Fruit fly (Drosophila melanogaster): ENCODE results near the gene SrpRalpha.
"Not testable (repeated sequence)": the region's sequence is repeated elsewhere in the genome, so short reads cannot be mapped to it uniquely, and the experiment has no call there.

Gene SrpRalpha

DNA sequence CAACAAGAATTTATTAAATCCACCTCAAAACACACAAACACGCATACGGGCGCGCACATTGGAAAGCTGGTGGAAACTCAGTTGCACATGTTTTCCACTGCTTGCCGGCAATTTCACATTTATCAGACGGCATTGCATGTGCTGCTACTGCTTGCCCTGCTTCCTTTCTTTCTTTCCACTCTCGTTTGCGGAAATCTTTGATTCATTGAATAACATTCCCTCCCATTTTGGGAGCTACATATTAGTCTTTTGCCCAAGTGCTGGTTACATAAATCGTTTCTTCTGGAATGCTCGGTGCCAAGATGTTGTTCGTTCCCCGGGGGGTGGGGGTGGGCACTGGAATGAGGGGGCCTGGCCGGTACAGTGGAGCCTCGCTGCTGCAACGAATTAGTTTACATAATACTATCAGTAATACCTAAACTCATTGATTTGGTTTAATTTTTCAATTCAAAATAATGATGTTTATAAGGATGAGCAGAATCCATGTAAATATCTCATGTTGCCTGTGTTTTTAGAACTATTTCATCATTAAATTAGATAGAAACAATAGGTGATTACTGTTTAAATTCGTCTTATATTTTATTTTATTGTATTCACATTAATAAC lies 19.9 kb downstream of the SrpRalpha start:
- peak; percentile 40 to 49 for TF ChIP-seq CTCF (optimal IDR thresholded peaks at IDR 0.05)
- no peak for TF ChIP-seq CG8478 (optimal IDR thresholded peaks at IDR 0.05)

dm6 chrX:11108148-11108844 lies 20.6 kb downstream of the SrpRalpha start, which contains the start of gene Hsp60A:
Gene Hsp60A, plus strand, starts transcription at chrX:11108482.
- TF ChIP-seq CTCF (optimal IDR thresholded peaks at IDR 0.05) = no peak
- no peak for TF ChIP-seq CG8478 (optimal IDR thresholded peaks at IDR 0.05)

- not testable (repeated sequence) for TF ChIP-seq CG8478, CTCF (optimal IDR thresholded peaks at IDR 0.05)
Observed at dm6 chrX:11095973-11096372, 32.9 kb downstream of the SrpRalpha start, which contains the start of gene CG42249. Gene CG42249, plus strand, starts transcription at chrX:11096273.

- TF ChIP-seq CG8478 (optimal IDR thresholded peaks at IDR 0.05) (no peak), CTCF (optimal IDR thresholded peaks at IDR 0.05) (no peak)
Observed at dm6 chrX:11095276-11095675, 33.6 kb downstream of the SrpRalpha start.

DNA sequence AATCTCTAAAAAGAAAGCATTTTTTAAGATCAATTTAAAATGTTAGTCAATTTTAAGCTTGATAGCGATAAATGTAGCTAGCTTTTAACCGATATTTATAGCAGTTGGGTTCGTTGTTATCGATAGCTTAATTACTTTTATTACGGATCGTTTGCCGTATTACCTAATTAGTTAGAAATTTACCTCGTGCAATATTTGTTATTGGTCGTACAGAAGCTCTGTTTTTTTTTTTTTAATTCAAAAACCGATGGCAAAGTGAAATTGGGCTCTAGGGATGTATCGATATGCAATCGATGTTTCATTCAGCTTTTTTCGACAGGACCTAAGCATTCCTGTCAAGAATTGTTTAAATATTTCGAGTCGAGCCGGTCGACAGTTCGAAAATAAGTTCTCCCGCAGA lies 36.7 kb downstream of the SrpRalpha start, which contains the start of gene CG2061:
Gene CG2061, plus strand, starts transcription at position 292 of the 400 bp plus-strand sequence.
- TF ChIP-seq CTCF (optimal IDR thresholded peaks at IDR 0.05) = no peak
- no peak for TF ChIP-seq CG8478 (optimal IDR thresholded peaks at IDR 0.05)

- TF ChIP-seq CTCF (optimal IDR thresholded peaks at IDR 0.05) = no peak
- no peak for TF ChIP-seq CG8478 (optimal IDR thresholded peaks at IDR 0.05)
Observed at dm6 chrX:11090161-11090560, 38.7 kb downstream of the SrpRalpha start, which contains the start of gene CG2076. Gene CG2076, plus strand, starts transcription at chrX:11090210.

DNA sequence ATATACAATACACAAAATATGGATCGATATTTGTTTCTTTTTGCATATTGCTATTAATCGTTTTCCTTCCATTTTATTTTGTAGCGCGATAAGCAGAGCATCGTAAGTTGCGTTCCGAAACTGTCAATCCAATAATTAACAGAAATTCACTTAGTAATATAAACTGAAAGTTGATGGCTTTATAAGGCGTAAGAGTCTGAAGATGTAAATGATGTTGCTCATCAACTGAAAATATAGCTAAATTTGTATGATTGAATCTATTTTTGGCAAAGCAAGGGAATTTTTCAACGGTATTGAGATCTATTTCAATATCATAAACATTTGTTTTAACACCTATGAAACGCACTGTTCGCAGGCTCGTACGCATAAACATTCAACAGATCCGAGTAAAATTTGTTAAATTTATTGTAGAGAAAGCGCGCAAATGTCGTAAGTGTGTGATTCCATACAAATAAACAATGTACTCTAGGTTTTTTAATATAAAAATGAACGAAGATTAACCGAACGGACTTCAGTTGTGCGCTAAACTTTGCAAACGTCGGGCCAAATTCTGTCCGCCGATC lies 40.0 kb downstream of the SrpRalpha start, which contains the start of gene Vago:
Gene Vago, plus strand, starts transcription at position 513 of the 563 bp plus-strand sequence.
- TF ChIP-seq CG8478 (optimal IDR thresholded peaks at IDR 0.05) = no peak
- no peak for TF ChIP-seq CTCF (optimal IDR thresholded peaks at IDR 0.05)

DNA sequence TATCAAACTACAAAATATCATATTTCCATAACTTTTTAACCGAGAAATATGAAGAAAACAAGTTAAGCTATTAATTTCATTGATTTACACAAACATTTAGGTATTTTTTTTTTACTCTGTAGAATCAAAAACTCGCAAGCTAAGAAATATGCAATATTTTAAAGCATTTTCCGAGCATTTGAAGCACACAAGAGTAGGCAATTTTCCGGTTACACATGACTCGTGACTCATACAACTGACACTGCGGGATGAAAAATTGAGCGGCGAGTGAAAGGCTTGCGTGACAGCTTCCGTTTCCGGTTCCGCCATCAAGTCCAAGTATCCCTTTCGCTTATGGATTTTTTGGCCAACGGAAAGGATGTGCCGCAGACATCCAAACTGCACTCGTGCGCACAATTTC lies 41.5 kb downstream of the SrpRalpha start:
- TF ChIP-seq CG8478 (optimal IDR thresholded peaks at IDR 0.05) = no peak
- TF ChIP-seq CTCF (optimal IDR thresholded peaks at IDR 0.05) = no peak

dm6 chrX:11086250-11086649 lies 42.6 kb downstream of the SrpRalpha start, which contains the start of gene sev:
Gene sev, minus strand, starts transcription at chrX:11086299.
- TF ChIP-seq CTCF (optimal IDR thresholded peaks at IDR 0.05) (no peak), CG8478 (optimal IDR thresholded peaks at IDR 0.05) (no peak)

DNA sequence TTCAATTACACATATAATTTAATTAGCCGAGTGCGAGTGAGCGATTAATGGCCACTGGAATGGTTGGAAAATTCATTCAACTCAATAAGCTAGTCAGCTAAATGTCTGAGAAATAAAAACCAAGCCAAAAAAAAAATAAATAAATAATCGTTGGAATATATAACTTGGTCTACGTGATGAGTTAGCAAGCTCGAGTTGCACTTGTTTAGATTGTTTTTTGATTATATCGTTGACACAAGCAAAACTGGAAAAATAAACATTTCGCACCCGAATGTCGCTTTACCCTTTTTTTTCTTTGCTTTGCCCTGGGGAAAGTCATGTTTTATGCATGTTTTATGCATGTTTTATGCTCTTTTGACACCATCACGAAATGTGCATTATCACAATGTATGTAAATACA lies 45.9 kb downstream of the SrpRalpha start:
- TF ChIP-seq CG8478 (optimal IDR thresholded peaks at IDR 0.05) (no peak), CTCF (optimal IDR thresholded peaks at IDR 0.05) (no peak)

dm6 chrX:11081834-11082233 lies 47.1 kb downstream of the SrpRalpha start:
- TF ChIP-seq CTCF (optimal IDR thresholded peaks at IDR 0.05) = peak; percentile 75 to 77
- no peak for TF ChIP-seq CG8478 (optimal IDR thresholded peaks at IDR 0.05)

- TF ChIP-seq CG8478 (optimal IDR thresholded peaks at IDR 0.05) = no peak
- no peak for TF ChIP-seq CTCF (optimal IDR thresholded peaks at IDR 0.05)
Observed at dm6 chrX:11081242-11081641, 47.6 kb downstream of the SrpRalpha start.
